Worm (Caenorhabditis elegans) whole organism, young adult: ENCODE data around the gene rps-4.

Experiments used
- B0019.2 ChIP-seq: fragments of 200-800 bp; sonication (Bioruptor generic); conservative IDR thresholded peaks from 2 replicates; pipeline ENCODE4 v1.3.6; 2022; ENCODE audit warnings: missing genetic modification reagents, missing genetic modification characterization, missing compliant biosample characterization
- C17E4.6 ChIP-seq: fragments of 200-800 bp; sonication (Bioruptor generic); IDR thresholded peaks from 2 replicates; pipeline ENCODE4 v1.3.6; 2022; ENCODE audit warnings: missing genetic modification reagents, missing genetic modification characterization, missing compliant biosample characterization
- D2030.7 ChIP-seq: fragments of 200-800 bp; sonication (Bioruptor generic); IDR thresholded peaks from 2 replicates; pipeline ENCODE4 v1.3.6; 2022; ENCODE audit warnings: missing genetic modification reagents, missing genetic modification characterization, missing compliant biosample characterization
- F23B12.7 ChIP-seq: sonication (generic microtip); optimal IDR thresholded peaks from 2 replicates; lab custom pipeline; 2017; ENCODE audit warnings: missing genetic modification characterization, mild to moderate bottlenecking, missing compliant biosample characterization, antibody characterized with exemption, moderate library complexity; ENCODE audit not compliant: insufficient read depth
- F37B4.10 ChIP-seq: fragments of 200-800 bp; sonication (Bioruptor generic); IDR thresholded peaks from 2 replicates; pipeline ENCODE4 v1.3.6; 2022; ENCODE audit warnings: missing genetic modification characterization, missing compliant biosample characterization
- F39B2.1 ChIP-seq: fragments of 200-800 bp; sonication (Bioruptor generic); IDR thresholded peaks from 2 replicates; pipeline ENCODE4 v1.3.6; 2022; ENCODE audit warnings: missing genetic modification reagents, missing genetic modification characterization, missing compliant biosample characterization
- F49E8.2 ChIP-seq: sonication (generic microtip); optimal IDR thresholded peaks from 3 replicates; lab custom pipeline; 2017; ENCODE audit warnings: missing genetic modification characterization, mild to moderate bottlenecking, missing compliant biosample characterization, antibody characterized with exemption, moderate library complexity; ENCODE audit not compliant: insufficient read depth
- F52B5.7 ChIP-seq: sonication (generic microtip); optimal IDR thresholded peaks from 2 replicates; lab custom pipeline; 2016; ENCODE audit warnings: mild to moderate bottlenecking, missing genetic modification characterization, missing compliant biosample characterization
- F57C9.4 ChIP-seq: sonication (generic microtip); optimal IDR thresholded peaks from 2 replicates; lab custom pipeline; 2017; ENCODE audit warnings: mild to moderate bottlenecking, missing genetic modification characterization, missing compliant biosample characterization
- T07F8.4 ChIP-seq: sonication (generic microtip); optimal IDR thresholded peaks from 2 replicates; lab custom pipeline; 2016; ENCODE audit warnings: mild to moderate bottlenecking, missing genetic modification characterization, moderate library complexity, missing compliant biosample characterization
- Y53F4B.3 ChIP-seq: fragments of 200-800 bp; sonication (Bioruptor generic); IDR thresholded peaks from 2 replicates; pipeline ENCODE4 v1.3.6; 2022; ENCODE audit warnings: missing genetic modification reagents, missing genetic modification characterization, missing compliant biosample characterization
- Y67H2A.10 ChIP-seq: fragments of 200-800 bp; sonication (Bioruptor generic); conservative IDR thresholded peaks from 2 replicates; pipeline ENCODE4 v1.3.6; 2022; ENCODE audit warnings: missing genetic modification reagents, missing genetic modification characterization, missing compliant biosample characterization
- Y95B8A.8 ChIP-seq: fragments of 200-800 bp; sonication (Bioruptor generic); IDR thresholded peaks from 2 replicates; pipeline ENCODE4 v1.3.6; 2022; ENCODE audit warnings: missing genetic modification reagents, missing genetic modification characterization, missing compliant biosample characterization
- aptf-2 ChIP-seq: fragments of 200-800 bp; sonication (Bioruptor generic); conservative IDR thresholded peaks from 2 replicates; pipeline ENCODE4 v1.3.6; 2022; ENCODE audit warnings: missing genetic modification reagents, missing genetic modification characterization, missing compliant biosample characterization
- attf-3 ChIP-seq: fragments of 200-800 bp; sonication (Bioruptor generic); conservative IDR thresholded peaks from 2 replicates; pipeline ENCODE4 v1.3.6; 2022; ENCODE audit warnings: missing genetic modification reagents, missing genetic modification characterization, missing compliant biosample characterization
- attf-6 ChIP-seq: fragments of 200-800 bp; sonication (Bioruptor generic); IDR thresholded peaks from 2 replicates; pipeline ENCODE4 v1.3.6; 2022; ENCODE audit warnings: missing genetic modification reagents, missing genetic modification characterization, missing compliant biosample characterization
- bed-1 ChIP-seq: fragments of 200-800 bp; sonication (Bioruptor generic); IDR thresholded peaks from 2 replicates; pipeline ENCODE4 v1.3.6; 2022; ENCODE audit warnings: missing genetic modification reagents, missing genetic modification characterization, missing compliant biosample characterization
- cebp-2 ChIP-seq: fragments of 200-800 bp; sonication (Bioruptor generic); IDR thresholded peaks from 2 replicates; pipeline ENCODE4 v1.3.6; 2022; ENCODE audit warnings: missing genetic modification characterization, missing compliant biosample characterization
- ceh-100 ChIP-seq: fragments of 200-800 bp; sonication (Bioruptor generic); IDR thresholded peaks from 2 replicates; pipeline ENCODE4 v1.3.6; 2022; ENCODE audit warnings: missing genetic modification reagents, missing genetic modification characterization, missing compliant biosample characterization
- ceh-27 ChIP-seq: fragments of 200-800 bp; sonication (Bioruptor generic); optimal IDR thresholded peaks from 2 replicates; lab custom pipeline; 2018; ENCODE audit warnings: mild to moderate bottlenecking, missing genetic modification characterization, moderate library complexity, missing compliant biosample characterization
- ceh-58 ChIP-seq: fragments of 200-800 bp; sonication (Bioruptor generic); IDR thresholded peaks from 2 replicates; pipeline ENCODE4 v1.3.6; 2022; ENCODE audit warnings: missing genetic modification characterization, missing compliant biosample characterization
- ceh-79 ChIP-seq: sonication (generic microtip); optimal IDR thresholded peaks from 2 replicates; lab custom pipeline; 2017; ENCODE audit warnings: mild to moderate bottlenecking, missing genetic modification characterization, missing compliant biosample characterization
- dox-1 ChIP-seq: fragments of 200-800 bp; sonication (Bioruptor generic); IDR thresholded peaks from 2 replicates; pipeline ENCODE4 v1.3.6; 2022; ENCODE audit warnings: missing genetic modification reagents, missing genetic modification characterization, missing compliant biosample characterization
- dpff-1 ChIP-seq: sonication (generic microtip); optimal IDR thresholded peaks from 2 replicates; lab custom pipeline; 2017; ENCODE audit warnings: mild to moderate bottlenecking, missing genetic modification characterization, missing compliant biosample characterization
- dpl-1 ChIP-seq: fragments of 150-350 bp; optimal IDR thresholded peaks from 2 replicates; lab custom pipeline; 2014; ENCODE audit warnings: missing biosample characterization, missing genetic modification reagents, missing genetic modification characterization
- egl-18 ChIP-seq: fragments of 200-800 bp; sonication (Bioruptor generic); IDR thresholded peaks from 2 replicates; pipeline ENCODE4 v1.3.6; 2022; ENCODE audit warnings: missing genetic modification reagents, missing genetic modification characterization, missing compliant biosample characterization
- hlh-26 ChIP-seq: fragments of 200-800 bp; sonication (Bioruptor generic); conservative IDR thresholded peaks from 2 replicates; pipeline ENCODE4 v1.3.6; 2022; ENCODE audit warnings: missing genetic modification reagents, missing genetic modification characterization, missing compliant biosample characterization
- hrde-1 ChIP-seq: sonication (generic microtip); optimal IDR thresholded peaks from 2 replicates; lab custom pipeline; 2016; ENCODE audit warnings: missing genetic modification characterization, mild to moderate bottlenecking, missing compliant biosample characterization, moderate library complexity, missing genotype, missing genetic modification reagents, borderline replicate concordance
- lin-26 ChIP-seq: fragments of 200-800 bp; sonication (Bioruptor generic); IDR thresholded peaks from 2 replicates; pipeline ENCODE4 v1.3.6; 2022; ENCODE audit warnings: missing genetic modification reagents, missing genetic modification characterization, missing compliant biosample characterization
- lin-40 ChIP-seq: sonication (generic microtip); optimal IDR thresholded peaks from 2 replicates; lab custom pipeline; 2016; ENCODE audit warnings: missing genetic modification characterization, mild to moderate bottlenecking, missing compliant biosample characterization, missing genotype, missing genetic modification reagents
- lin-54 ChIP-seq: fragments of 200-800 bp; sonication (Bioruptor generic); optimal IDR thresholded peaks from 2 replicates; lab custom pipeline; 2018; ENCODE audit warnings: mild to moderate bottlenecking, missing genetic modification characterization, missing compliant biosample characterization
- lsy-27 ChIP-seq: sonication (generic microtip); optimal IDR thresholded peaks from 2 replicates; lab custom pipeline; 2017; ENCODE audit warnings: missing genetic modification characterization, mild to moderate bottlenecking, missing compliant biosample characterization, antibody characterized with exemption, missing genotype, borderline replicate concordance; ENCODE audit not compliant: insufficient read depth
- madf-10 ChIP-seq: sonication (generic microtip); optimal IDR thresholded peaks from 2 replicates; lab custom pipeline; 2016; ENCODE audit warnings: mild to moderate bottlenecking, missing genetic modification characterization, missing compliant biosample characterization
- nhr-90 ChIP-seq: sonication (generic microtip); optimal IDR thresholded peaks from 2 replicates; lab custom pipeline; 2016; ENCODE audit warnings: missing genotype, mild to moderate bottlenecking, missing genetic modification characterization, missing compliant biosample characterization
- pha-4 ChIP-seq: fragments of 150-350 bp; sonication (generic microtip); optimal IDR thresholded peaks from 2 replicates; lab custom pipeline; 2014; ENCODE audit warnings: missing biosample characterization, missing genetic modification reagents, missing genetic modification characterization
- rcor-1 ChIP-seq: fragments of 200-800 bp; sonication (Bioruptor generic); IDR thresholded peaks from 2 replicates; pipeline ENCODE4 v1.3.6; 2022; ENCODE audit warnings: missing genetic modification reagents, missing genetic modification characterization, missing compliant biosample characterization
- sdz-38 ChIP-seq: sonication (generic microtip); optimal IDR thresholded peaks from 2 replicates; lab custom pipeline; 2016; ENCODE audit warnings: missing genotype, missing genetic modification characterization, missing compliant biosample characterization
- sea-2 ChIP-seq: fragments of 200-800 bp; sonication (Bioruptor generic); IDR thresholded peaks from 2 replicates; pipeline ENCODE4 v1.3.6; 2022; ENCODE audit warnings: missing genetic modification characterization, missing compliant biosample characterization
- snpc-1.1 ChIP-seq: sonication (generic microtip); optimal IDR thresholded peaks from 2 replicates; lab custom pipeline; 2017; ENCODE audit warnings: missing genetic modification characterization, mild to moderate bottlenecking, missing compliant biosample characterization, antibody characterized with exemption, moderate library complexity, missing genotype, missing genetic modification reagents; ENCODE audit not compliant: insufficient read depth
- tbp1 ChIP-seq: fragments of 200-800 bp; sonication (Bioruptor generic); optimal IDR thresholded peaks from 2 replicates; lab custom pipeline; 2018; ENCODE audit warnings: mild to moderate bottlenecking, missing genetic modification characterization, missing compliant biosample characterization
- tbx-9 ChIP-seq: sonication (generic microtip); optimal IDR thresholded peaks from 2 replicates; lab custom pipeline; 2016; ENCODE audit warnings: borderline replicate concordance, missing genetic modification characterization, inconsistent platforms, missing compliant biosample characterization
- unc-62 ChIP-seq: fragments of 150-350 bp; optimal IDR thresholded peaks from 2 replicates; lab custom pipeline; 2014; ENCODE audit warnings: missing biosample characterization, missing genetic modification reagents, missing genetic modification characterization
- zim-3 ChIP-seq: sonication (generic microtip); optimal IDR thresholded peaks from 2 replicates; lab custom pipeline; 2017; ENCODE audit warnings: mild to moderate bottlenecking, missing genetic modification characterization, moderate library complexity, missing compliant biosample characterization
- ztf-22 ChIP-seq: fragments of 200-800 bp; sonication (Bioruptor generic); optimal IDR thresholded peaks from 2 replicates; lab custom pipeline; 2018; ENCODE audit warnings: mild to moderate bottlenecking, missing genetic modification characterization, moderate library complexity, missing compliant biosample characterization
- ztf-28 ChIP-seq: fragments of 200-800 bp; sonication (Bioruptor generic); IDR thresholded peaks from 2 replicates; pipeline ENCODE4 v1.3.6; 2022; ENCODE audit warnings: missing genetic modification reagents, missing genetic modification characterization, missing compliant biosample characterization

rps-4 gene

DNA sequence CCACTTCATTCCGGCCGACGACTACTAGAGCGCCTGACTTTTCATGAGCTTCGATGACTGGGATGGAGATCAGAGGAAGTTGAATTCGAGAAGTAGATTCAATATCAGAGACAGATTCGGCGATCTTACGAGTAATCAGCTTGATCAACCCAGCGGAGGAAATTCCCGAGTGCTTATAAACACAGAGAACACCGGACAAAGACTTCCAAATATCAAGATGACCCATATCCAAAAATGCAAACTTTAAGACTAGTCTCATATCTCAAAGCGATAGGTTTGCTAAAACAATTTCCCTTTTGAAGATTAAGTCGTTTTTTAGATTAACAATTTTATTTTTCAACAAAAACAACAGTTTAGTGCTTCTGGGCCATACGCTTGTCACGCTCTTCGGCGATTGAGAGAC lies 1.1 kb downstream of the rps-4 start, which contains the start of gene Y43B11AR.3 (continued):
- TF ChIP-seq ceh-58 (GFP tag; lab: Robert Waterston, UW) (peak; percentile 90), F23B12.7 (tag; lab: Kevin White, UChicago) (no peak), Y67H2A.10 (GFP tag; lab: Robert Waterston, UW) (no peak), T07F8.4 (tag; lab: Kevin White, UChicago) (no peak), D2030.7 (GFP tag; lab: Robert Waterston, UW) (peak; percentile 55; the same call in 1 of the 2 replicates)

DNA sequence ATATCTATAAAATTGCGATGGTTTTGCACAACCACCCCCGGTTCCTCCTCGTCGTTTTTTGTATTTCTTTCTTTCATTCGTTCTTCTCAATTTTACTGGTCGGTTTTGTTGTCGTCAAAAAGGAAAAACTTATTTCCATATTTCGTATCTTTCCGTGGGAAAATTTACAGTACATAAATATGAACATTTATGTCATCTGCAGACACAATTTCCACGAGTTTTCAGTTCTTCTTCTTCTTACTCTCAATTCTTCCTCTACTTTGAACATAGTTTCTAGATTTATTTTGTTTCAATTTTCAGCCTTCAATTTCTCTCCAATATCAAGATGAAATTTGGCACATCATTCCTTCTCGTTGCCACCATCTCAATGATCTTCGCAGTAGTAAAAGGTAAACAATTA lies 3.3 kb downstream of the rps-4 start, which contains the start of gene Y43B11AR.1:
Gene Y43B11AR.1 (plus strand): TSS at position 301 of the 400 bp plus-strand sequence.
- TF ChIP-seq sea-2 (GFP tag; lab: Robert Waterston, UW) (no peak), Y95B8A.8 (GFP tag; lab: Robert Waterston, UW) (no peak), egl-18 (GFP tag; lab: Robert Waterston, UW) (no peak), F57C9.4 (no peak), ztf-28 (no peak), sdz-38 (no peak), ztf-22 (GFP tag; lab: Kevin White, UChicago) (no peak), lin-26 (GFP tag; lab: Robert Waterston, UW) (no peak), dpff-1 (tag; lab: Kevin White, UChicago) (no peak), snpc-1.1 (tag; lab: Kevin White, UChicago) (no peak), aptf-2 (no peak), Y53F4B.3 (GFP tag; lab: Robert Waterston, UW) (no peak), hrde-1 (no peak), F49E8.2 (tag; lab: Kevin White, UChicago) (no peak), madf-10 (tag; lab: Kevin White, UChicago) (no peak), B0019.2 (GFP tag; lab: Robert Waterston, UW) (no peak), nhr-90 (tag; lab: Kevin White, UChicago) (no peak), tbp1 (no peak), C17E4.6 (GFP tag; lab: Robert Waterston, UW) (no peak), lin-54 (GFP tag; lab: Kevin White, UChicago) (no peak)

DNA sequence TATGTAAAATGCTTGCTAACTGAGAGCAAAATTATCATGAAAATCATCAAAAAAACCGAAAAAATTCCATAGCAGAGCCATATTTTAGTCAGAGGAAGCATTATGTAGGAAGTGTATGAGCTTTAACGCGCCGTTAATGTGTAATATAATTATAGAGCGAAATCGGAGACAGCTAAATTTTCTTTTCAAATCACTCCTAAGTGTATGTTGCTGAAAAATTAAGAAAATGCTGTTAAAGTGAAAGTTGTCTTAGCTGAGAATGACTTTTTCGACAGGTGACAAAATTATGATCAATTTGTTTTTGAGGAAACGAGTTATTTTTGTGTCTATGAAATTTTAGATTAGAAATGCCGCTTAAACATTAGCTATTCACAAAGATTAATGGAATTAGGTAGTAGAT lies 9.4 kb downstream of the rps-4 start, which contains the start of gene srg-50:
Gene srg-50 (minus strand): TSS at position 101 of the 400 bp plus-strand sequence.
- no peak for TF ChIP-seq unc-62 (GFP tag; lab: Kevin White, UChicago)
- no peak for TF ChIP-seq tbx-9 (tag; lab: Kevin White, UChicago)
- TF ChIP-seq attf-6 (GFP tag; lab: Robert Waterston, UW), result no peak

DNA sequence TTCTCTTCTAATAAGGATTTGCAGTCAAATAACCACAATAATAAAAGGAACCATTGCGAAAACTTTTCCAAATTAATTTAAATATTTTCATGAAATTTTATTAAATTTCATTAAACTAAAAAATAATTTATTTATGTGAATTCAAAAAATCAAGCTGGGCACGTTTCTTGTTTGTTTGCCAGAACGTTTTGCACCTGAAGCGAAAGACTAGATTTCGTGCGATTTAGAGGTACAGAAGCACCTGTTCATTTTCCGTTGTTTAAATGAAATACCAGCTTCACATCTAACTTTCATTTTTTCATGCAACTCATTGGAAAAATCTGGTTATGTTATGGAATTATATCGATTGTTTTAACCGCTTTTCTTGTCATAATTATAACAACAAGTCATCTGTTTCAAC lies 12.4 kb downstream of the rps-4 start, which contains the start of gene srg-48:
Gene srg-48 (plus strand): TSS at position 301 of the 400 bp plus-strand sequence.
- TF ChIP-seq lin-40 (no peak), dox-1 (GFP tag; lab: Robert Waterston, UW) (no peak), ztf-22 (GFP tag; lab: Kevin White, UChicago) (no peak), F52B5.7 (tag; lab: Kevin White, UChicago) (no peak), hlh-26 (GFP tag; lab: Robert Waterston, UW) (no peak), zim-3 (tag; lab: Kevin White, UChicago) (no peak), F37B4.10 (no peak), rcor-1 (GFP tag; lab: Robert Waterston, UW) (no peak), lsy-27 (no peak), pha-4 (tag; lab: Kevin White, UChicago) (no peak), dpl-1 (GFP tag; lab: Kevin White, UChicago) (no peak), B0019.2 (GFP tag; lab: Robert Waterston, UW) (no peak), ceh-27 (GFP tag; lab: Kevin White, UChicago) (no peak), ceh-100 (GFP tag; lab: Robert Waterston, UW) (no peak), cebp-2 (GFP tag; lab: Robert Waterston, UW) (no peak), F39B2.1 (no peak), bed-1 (no peak), ceh-79 (tag; lab: Kevin White, UChicago) (no peak), attf-3 (GFP tag; lab: Robert Waterston, UW) (no peak)
